Worm (Caenorhabditis elegans): Measurements from ENCODE around the gene sma-10.

DNA sequence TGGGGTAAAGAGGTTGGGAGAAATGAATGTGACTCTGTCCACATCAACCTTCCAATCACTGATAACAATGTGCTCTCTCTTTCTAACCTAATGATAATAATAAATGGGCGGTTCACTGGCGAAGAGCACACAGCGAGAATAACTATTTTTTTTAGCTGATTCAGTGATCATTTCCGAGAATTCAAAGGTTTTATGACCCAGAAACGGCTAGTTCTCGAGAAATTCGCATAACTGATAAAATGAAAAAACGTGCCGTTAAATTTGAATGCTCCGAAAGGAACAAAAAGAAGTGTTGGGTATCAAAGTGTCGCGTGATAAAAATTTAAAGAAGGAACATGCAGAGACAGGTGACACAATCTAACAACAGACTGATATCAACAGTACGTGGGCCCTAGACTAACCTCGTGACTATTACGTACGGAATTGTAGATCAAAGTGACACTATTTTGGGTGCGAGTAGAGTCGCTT lies 21.5 kb downstream of the sma-10 start:
- TF ChIP-seq ceh-83 (GFP tag; optimal IDR thresholded peaks at IDR 0.05), result no peak
- TF ChIP-seq elt-1 (tag; optimal IDR thresholded peaks at IDR 0.05; ENCODE audit: borderline replicate concordance, insufficient read depth), result no peak
- TF ChIP-seq unc-62 (GFP tag; optimal IDR thresholded peaks at IDR 0.05), result no peak
- no peak for TF ChIP-seq nhr-237 (tag; optimal IDR thresholded peaks at IDR 0.05)
- TF ChIP-seq drap-1 (GFP tag; optimal IDR thresholded peaks at IDR 0.05), result no peak
- TF ChIP-seq mep-1 (tag; optimal IDR thresholded peaks at IDR 0.05), result no peak
- no peak for TF ChIP-seq tbx-8 (GFP tag; optimal IDR thresholded peaks at IDR 0.05)
- no peak for TF ChIP-seq unc-39 (tag; optimal IDR thresholded peaks at IDR 0.05)
- TF ChIP-seq pha-4 (tag; optimal IDR thresholded peaks at IDR 0.05), result no peak
- no peak for TF ChIP-seq nhr-12 (tag; optimal IDR thresholded peaks at IDR 0.05)
- no peak for TF ChIP-seq snpc-4 (tag; optimal IDR thresholded peaks at IDR 0.05)
- no peak for TF ChIP-seq mab-5 (tag; optimal IDR thresholded peaks at IDR 0.05)
- TF ChIP-seq nhr-76 (tag; optimal IDR thresholded peaks at IDR 0.05), result no peak
- no peak for TF ChIP-seq elt-3 (tag; optimal IDR thresholded peaks at IDR 0.05)

Data from whole organism, mixed stage, embryonic.